Fruit fly (Drosophila melanogaster) whole organism, adult: ENCODE data around the gene HP1c.

ENCODE experiments used
- CG12768 ChIP-seq: fragments of 200-800 bp; sonication (Bioruptor generic); optimal IDR thresholded peaks from 2 replicates; lab custom pipeline; 2017; ENCODE audit warnings: missing biosample characterization, missing genetic modification characterization, mild to moderate bottlenecking, moderate library complexity, missing genetic modification reagents
- CG14711 ChIP-seq: fragments of 200-800 bp; sonication (Bioruptor generic); optimal IDR thresholded peaks from 2 replicates; lab custom pipeline; 2018; ENCODE audit warnings: missing biosample characterization, mild to moderate bottlenecking, missing genetic modification characterization, moderate library complexity
- CG7101 ChIP-seq: fragments of 200-800 bp; sonication (Bioruptor generic); optimal IDR thresholded peaks from 2 replicates; lab custom pipeline; 2018; ENCODE audit warnings: missing biosample characterization, mild to moderate bottlenecking, missing genetic modification characterization, moderate library complexity
- Clk ChIP-seq: fragments of 200-800 bp; sonication (Bioruptor generic); optimal IDR thresholded peaks from 2 replicates; lab custom pipeline; 2017; ENCODE audit warnings: missing biosample characterization, missing genetic modification characterization
- Crg-1 ChIP-seq: fragments of 200-800 bp; sonication (Bioruptor generic); optimal IDR thresholded peaks from 2 replicates; lab custom pipeline; 2016; ENCODE audit warnings: missing biosample characterization, missing genetic modification characterization
- Mnt ChIP-seq: fragments of 200-800 bp; sonication (Bioruptor generic); optimal IDR thresholded peaks from 2 replicates; lab custom pipeline; 2016; ENCODE audit warnings: missing biosample characterization, mild to moderate bottlenecking, missing genetic modification characterization
- cic ChIP-seq: fragments of 200-800 bp; sonication (Bioruptor generic); optimal IDR thresholded peaks from 2 replicates; lab custom pipeline; 2017; ENCODE audit warnings: missing biosample characterization, mild to moderate bottlenecking, missing genetic modification characterization, moderate library complexity
- pad ChIP-seq: fragments of 200-800 bp; sonication (Bioruptor generic); optimal IDR thresholded peaks from 3 replicates; lab custom pipeline; 2017; ENCODE audit warnings: missing biosample characterization, missing genetic modification characterization, mild to moderate bottlenecking, moderate library complexity, missing genetic modification reagents

dm6 chr3R:22780135-22780534, 34.7 kb downstream of the HP1c start:
- TF ChIP-seq Crg-1 (GFP tag; lab: Kevin White, UChicago), result no peak
- no peak for TF ChIP-seq CG14711 (tag; lab: Kevin White, UChicago)
- no peak for TF ChIP-seq Mnt (GFP tag; lab: Kevin White, UChicago)
- TF ChIP-seq pad (GFP tag; lab: Kevin White, UChicago), result no peak
- TF ChIP-seq CG12768 (GFP tag; lab: Kevin White, UChicago), result peak; percentile 2
- TF ChIP-seq Clk (GFP tag; lab: Kevin White, UChicago), result no peak
- TF ChIP-seq cic (GFP tag; lab: Kevin White, UChicago), result no peak
- no peak for TF ChIP-seq CG7101 (tag; lab: Kevin White, UChicago)
